Worm (Caenorhabditis elegans): ENCODE results near the gene C05C12.4.

DNA sequence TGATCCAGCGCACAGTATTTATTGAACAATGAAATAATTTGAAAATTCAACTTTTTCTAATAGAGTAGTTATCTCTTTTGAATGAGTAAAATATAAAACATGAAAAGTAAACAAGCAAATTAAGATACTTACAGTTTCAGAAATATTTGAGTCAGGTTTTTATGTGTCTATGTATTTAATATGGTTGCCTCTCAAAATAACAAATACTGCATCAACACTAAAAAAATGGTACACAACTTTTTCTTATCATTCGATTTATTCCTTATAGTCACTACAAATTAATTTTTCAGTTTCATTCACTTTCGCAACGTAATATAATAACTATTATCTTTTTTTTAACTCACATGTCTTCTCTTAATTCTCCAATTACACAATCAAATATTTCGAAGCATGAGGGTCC, 447 bp downstream of the C05C12.4 start:
- TF ChIP-seq Y53F4B.3 (GFP tag; IDR thresholded peaks at IDR 0.05) (no peak), dox-1 (GFP tag; IDR thresholded peaks at IDR 0.05) (no peak), ama-1 (optimal IDR thresholded peaks at IDR 0.05) (no peak), ama-1 (GFP tag; optimal IDR thresholded peaks at IDR 0.05) (no peak), efl-1 (GFP tag; optimal IDR thresholded peaks at IDR 0.05) (no peak), pha-4 (tag; optimal IDR thresholded peaks at IDR 0.05) (no peak), egl-44 (GFP tag; IDR thresholded peaks at IDR 0.05) (no peak)
